Fruit fly (Drosophila melanogaster): Measurements from ENCODE around the gene eys.

DNA sequence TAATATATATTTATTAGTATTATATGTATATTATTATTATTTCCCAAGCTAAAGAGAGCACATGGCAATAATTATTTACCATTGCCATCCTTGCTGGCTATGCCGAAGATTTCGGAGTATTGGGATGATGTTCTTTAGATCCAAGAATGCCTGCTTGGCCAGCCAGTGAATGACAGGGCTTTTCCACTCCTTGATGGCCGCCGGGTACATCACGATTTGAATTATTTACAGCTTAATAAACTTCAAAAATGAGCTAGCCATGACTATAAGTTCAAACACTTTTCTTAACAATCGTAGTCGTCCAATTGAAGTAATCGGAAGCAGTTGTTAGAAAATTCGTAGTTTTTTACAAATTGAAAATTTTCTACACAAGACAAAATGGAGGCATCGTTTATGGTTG, 11.7 kb upstream of the eys start, which contains the start of gene CG31949:
- TF ChIP-seq CTCF (optimal IDR thresholded peaks at IDR 0.05) (no peak), CG8478 (optimal IDR thresholded peaks at IDR 0.05) (no peak)

All from S2 (cell line).